Fruit fly (Drosophila melanogaster): ENCODE results near the gene Aplip1.
A peak's percentile ranks its signal among the peaks of the same experiment; 100 is the strongest.

The Aplip1 gene

DNA sequence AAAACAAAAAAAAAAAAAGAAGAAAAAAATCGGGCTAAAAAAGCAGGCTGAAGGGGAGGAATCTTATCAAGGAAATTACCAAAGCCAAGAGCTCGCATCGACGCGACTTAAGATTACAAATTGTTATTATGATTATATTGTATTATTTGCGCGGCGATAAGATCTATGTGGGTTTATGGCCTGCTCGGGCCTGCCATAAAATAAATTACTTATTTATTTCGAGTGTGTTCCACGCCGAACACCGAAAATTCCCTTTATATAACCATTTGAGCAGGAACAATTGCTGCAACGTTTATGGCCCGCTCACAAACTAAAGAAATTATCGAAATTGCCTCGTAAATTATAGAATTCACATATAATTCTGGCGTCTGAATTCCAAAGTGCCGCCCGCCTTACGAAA lies 26.5 kb upstream of the Aplip1 start (continued):
- TF ChIP-seq dpn (GFP tag; optimal IDR thresholded peaks at IDR 0.05) (no peak), CG3281 (GFP tag; optimal IDR thresholded peaks at IDR 0.05) (peak; percentile 37), sc (optimal IDR thresholded peaks at IDR 0.05) (no peak), sc (GFP tag; optimal IDR thresholded peaks at IDR 0.05) (no peak), CG5245 (GFP tag; optimal IDR thresholded peaks at IDR 0.05) (no peak), sima (GFP tag; optimal IDR thresholded peaks at IDR 0.05) (no peak), CG13123 (GFP tag; optimal IDR thresholded peaks at IDR 0.05) (no peak), Aef1 (GFP tag; IDR thresholded peaks at IDR 0.05) (no peak), CG9215 (GFP tag; IDR thresholded peaks at IDR 0.05) (no peak), nerfin-1 (tag; optimal IDR thresholded peaks at IDR 0.05) (no peak), Kr (GFP tag; optimal IDR thresholded peaks at IDR 0.05) (no peak), CG4617 (GFP tag; optimal IDR thresholded peaks at IDR 0.05; ENCODE audit: borderline replicate concordance) (no peak), Ets65A (GFP tag) (no peak), CG6791 (GFP tag; IDR thresholded peaks at IDR 0.05; ENCODE audit: partially characterized antibody) (no peak), CG15514 (GFP tag; optimal IDR thresholded peaks at IDR 0.05) (no peak), Trl (optimal IDR thresholded peaks at IDR 0.05) (no peak), Trl (GFP tag; optimal IDR thresholded peaks at IDR 0.05) (no peak), CG4328 (GFP tag; optimal IDR thresholded peaks at IDR 0.05) (no peak), CG8944 (GFP tag; optimal IDR thresholded peaks at IDR 0.05) (no peak), CG30431 (GFP tag; optimal IDR thresholded peaks at IDR 0.05) (no peak), dan (GFP tag; IDR thresholded peaks at IDR 0.05) (no peak), CG7786 (GFP tag; optimal IDR thresholded peaks at IDR 0.05) (no peak), Bteb2 (GFP tag; optimal IDR thresholded peaks at IDR 0.05) (no peak), caup (GFP tag; optimal IDR thresholded peaks at IDR 0.05; ENCODE audit: severe bottlenecking) (peak; percentile 5), kah (GFP tag; optimal IDR thresholded peaks at IDR 0.05) (no peak), CG6765 (GFP tag; optimal IDR thresholded peaks at IDR 0.05) (peak; percentile 9), CG10565 (GFP tag; optimal IDR thresholded peaks at IDR 0.05) (no peak), CG31441 (GFP tag; IDR thresholded peaks at IDR 0.05) (peak; percentile 39; the same call in 1 of the 2 replicates), bigmax (GFP tag; optimal IDR thresholded peaks at IDR 0.05) (no peak), Dll (GFP tag; IDR thresholded peaks at IDR 0.05; ENCODE audit: partially characterized antibody) (no peak), CG12942 (GFP tag; optimal IDR thresholded peaks at IDR 0.05) (no peak), Vsx1 (GFP tag; optimal IDR thresholded peaks at IDR 0.05) (peak; percentile 6), trem (tag; optimal IDR thresholded peaks at IDR 0.05) (no peak), CG11093 (GFP tag; IDR thresholded peaks at IDR 0.05) (no peak), sens-2 (GFP tag; IDR thresholded peaks at IDR 0.05) (no peak), NC2β (GFP tag; optimal IDR thresholded peaks at IDR 0.05) (no peak), row (GFP tag; IDR thresholded peaks at IDR 0.05) (peak; percentile 28; the same call in 1 of the 3 replicates), fu2 (GFP tag; optimal IDR thresholded peaks at IDR 0.05) (no peak), unpg (GFP tag; optimal IDR thresholded peaks at IDR 0.05) (peak; percentile 51), hb (GFP tag; IDR thresholded peaks at IDR 0.05; ENCODE audit: partially characterized antibody) (no peak), Rx (GFP tag; IDR thresholded peaks at IDR 0.05) (no peak), CG9797 (GFP tag; optimal IDR thresholded peaks at IDR 0.05) (no peak), CG14860 (GFP tag; IDR thresholded peaks at IDR 0.05; ENCODE audit: partially characterized antibody) (no peak), Dref (GFP tag; IDR thresholded peaks at IDR 0.05) (no peak), CG10462 (GFP tag; optimal IDR thresholded peaks at IDR 0.05) (no peak), CG11560 (tag; IDR thresholded peaks at IDR 0.05) (no peak), CTCF (GFP tag; optimal IDR thresholded peaks at IDR 0.05) (no peak), peb (GFP tag; IDR thresholded peaks at IDR 0.05) (no peak), Ravus (GFP tag; IDR thresholded peaks at IDR 0.05) (no peak), CG12236 (GFP tag; optimal IDR thresholded peaks at IDR 0.05) (no peak), CG12299 (tag; optimal IDR thresholded peaks at IDR 0.05) (no peak), CG7987 (GFP tag; optimal IDR thresholded peaks at IDR 0.05) (no peak), Doc2 (GFP tag; IDR thresholded peaks at IDR 0.05) (no peak), NK7.1 (GFP tag; optimal IDR thresholded peaks at IDR 0.05) (no peak)

Data from whole organism, embryonic.